Fruit fly (Drosophila melanogaster) whole organism, embryonic: Measurements from ENCODE around the gene Sfxn2.
A peak's percentile ranks its signal among the peaks of the same experiment; 100 is the strongest.

Source experiments
- Asciz ChIP-seq: fragments of 200-800 bp; sonication (Bioruptor generic); optimal IDR thresholded peaks from 2 replicates; lab custom pipeline; 2017; ENCODE audit warnings: missing biosample characterization, mild to moderate bottlenecking, missing genetic modification characterization, missing genetic modification reagents
- B-H2 ChIP-seq: fragments of 200-800 bp; sonication (Bioruptor generic); optimal IDR thresholded peaks from 2 replicates; lab custom pipeline; 2018; ENCODE audit warnings: missing biosample characterization, mild to moderate bottlenecking, missing genetic modification characterization
- Blimp-1 ChIP-seq: fragments of 200-800 bp; sonication (Bioruptor generic); optimal IDR thresholded peaks from 3 replicates; lab custom pipeline; 2018; ENCODE audit warnings: missing biosample characterization, missing genetic modification characterization, mild to moderate bottlenecking, moderate library complexity, missing genetic modification reagents
- CG11456 ChIP-seq: fragments of 200-800 bp; sonication (Bioruptor generic); IDR thresholded peaks from 3 replicates; pipeline ENCODE4 v1.3.6; 2022; ENCODE audit warnings: missing biosample characterization, missing genetic modification characterization
- CG12769 ChIP-seq: fragments of 200-800 bp; sonication (Bioruptor generic); optimal IDR thresholded peaks from 2 replicates; lab custom pipeline; 2019; ENCODE audit warnings: missing biosample characterization, mild to moderate bottlenecking, missing genetic modification characterization, moderate library complexity
- CG13775 ChIP-seq: fragments of 200-800 bp; sonication (Bioruptor generic); optimal IDR thresholded peaks from 3 replicates; lab custom pipeline; 2017; ENCODE audit warnings: missing biosample characterization, mild to moderate bottlenecking, missing genetic modification characterization
- CG15514 ChIP-seq: fragments of 200-800 bp; sonication (Bioruptor generic); optimal IDR thresholded peaks from 3 replicates; lab custom pipeline; 2017; ENCODE audit warnings: missing biosample characterization, missing genetic modification characterization, mild to moderate bottlenecking, moderate library complexity, missing genetic modification reagents
- CG15601 ChIP-seq: fragments of 200-800 bp; sonication (Bioruptor generic); optimal IDR thresholded peaks from 3 replicates; lab custom pipeline; 2019; ENCODE audit warnings: missing biosample characterization, mild to moderate bottlenecking, missing genetic modification characterization, moderate library complexity
- CG15696 ChIP-seq: fragments of 200-800 bp; sonication (Bioruptor generic); optimal IDR thresholded peaks from 2 replicates; lab custom pipeline; 2019; ENCODE audit warnings: missing biosample characterization, mild to moderate bottlenecking, missing genetic modification characterization, moderate library complexity
- CG1602 ChIP-seq: fragments of 200-800 bp; sonication (Bioruptor generic); optimal IDR thresholded peaks from 3 replicates; lab custom pipeline; 2016; ENCODE audit warnings: missing biosample characterization, missing genetic modification characterization
- CG18262 ChIP-seq: fragments of 200-800 bp; optimal IDR thresholded peaks from 3 replicates; lab custom pipeline; 2019; ENCODE audit warnings: missing biosample characterization, mild to moderate bottlenecking, missing genetic modification characterization, moderate library complexity
- CG2712 ChIP-seq: fragments of 200-800 bp; optimal IDR thresholded peaks from 3 replicates; lab custom pipeline; 2019; ENCODE audit warnings: missing biosample characterization, mild to moderate bottlenecking, missing genetic modification characterization, moderate library complexity
- CG3065 ChIP-seq: fragments of 200-800 bp; sonication (Bioruptor generic); optimal IDR thresholded peaks from 2 replicates; lab custom pipeline; 2016; ENCODE audit warnings: missing biosample characterization, missing genetic modification characterization
- CG33557 ChIP-seq: fragments of 200-800 bp; sonication (Bioruptor generic); optimal IDR thresholded peaks from 2 replicates; lab custom pipeline; 2019; ENCODE audit warnings: missing biosample characterization, mild to moderate bottlenecking, missing genetic modification characterization, moderate library complexity
- CG4360 ChIP-seq: fragments of 200-800 bp; sonication (Bioruptor generic); IDR thresholded peaks from 2 replicates; pipeline ENCODE4 v1.3.6; 2022; ENCODE audit warnings: missing biosample characterization, missing genetic modification characterization
- CG7745 ChIP-seq: fragments of 200-800 bp; sonication (Bioruptor generic); optimal IDR thresholded peaks from 2 replicates; lab custom pipeline; 2018; ENCODE audit warnings: missing biosample characterization, mild to moderate bottlenecking, missing genetic modification characterization, moderate library complexity
- CG8290 ChIP-seq, 3 experiments: fragments of 200-800 bp; sonication (Bioruptor generic); optimal IDR thresholded peaks; 2 replicates each; lab custom pipeline; 2016 to 2019; ENCODE audit warnings: missing biosample characterization in 3 of 3, missing genetic modification characterization in 3 of 3, mild to moderate bottlenecking in 2 of 3, moderate library complexity in 1 of 3
- CG8765 ChIP-seq: fragments of 200-800 bp; sonication (Bioruptor generic); IDR thresholded peaks from 2 replicates; pipeline ENCODE4 v1.3.6; 2022; ENCODE audit warnings: missing biosample characterization, missing genetic modification characterization
- CG8924 ChIP-seq: fragments of 200-800 bp; optimal IDR thresholded peaks from 3 replicates; lab custom pipeline; 2019; ENCODE audit warnings: missing biosample characterization, mild to moderate bottlenecking, missing genetic modification characterization, moderate library complexity
- CG9215 ChIP-seq: fragments of 200-800 bp; sonication (Bioruptor generic); IDR thresholded peaks from 2 replicates; pipeline ENCODE4 v1.3.6; 2022; ENCODE audit warnings: missing biosample characterization, missing genetic modification characterization
- CG9727 ChIP-seq: fragments of 200-800 bp; sonication (Bioruptor generic); optimal IDR thresholded peaks from 3 replicates; lab custom pipeline; 2017; ENCODE audit warnings: missing biosample characterization, mild to moderate bottlenecking, missing genetic modification characterization
- CTCF ChIP-seq: fragments of 200-800 bp; sonication (Bioruptor generic); optimal IDR thresholded peaks from 2 replicates; lab custom pipeline; 2017; ENCODE audit warnings: missing biosample characterization, mild to moderate bottlenecking, missing genetic modification characterization, moderate library complexity
- Chrac-16 ChIP-seq: fragments of 200-800 bp; sonication (Bioruptor generic); optimal IDR thresholded peaks from 3 replicates; lab custom pipeline; 2016; ENCODE audit warnings: missing biosample characterization, missing genetic modification characterization
- HLHmδ ChIP-seq: fragments of 200-800 bp; sonication (Bioruptor generic); optimal IDR thresholded peaks from 2 replicates; lab custom pipeline; 2018; ENCODE audit warnings: missing biosample characterization, mild to moderate bottlenecking, missing genetic modification characterization, moderate library complexity
- Kr ChIP-seq: fragments of 200-800 bp; sonication (Bioruptor generic); optimal IDR thresholded peaks from 2 replicates; lab custom pipeline; 2017; ENCODE audit warnings: missing biosample characterization, mild to moderate bottlenecking, missing genetic modification characterization
- Med ChIP-seq: fragments of 200-800 bp; sonication (Bioruptor generic); peaks from one replicate; lab custom pipeline; 2016; ENCODE audit warnings: missing biosample characterization, missing genetic modification characterization, mild to moderate bottlenecking, inconsistent platforms, moderate library complexity
- YL-1 ChIP-seq: fragments of 200-800 bp; sonication (Bioruptor generic); optimal IDR thresholded peaks from 3 replicates; lab custom pipeline; 2017; ENCODE audit warnings: missing biosample characterization, mild to moderate bottlenecking, missing genetic modification characterization
- ac ChIP-seq: fragments of 200-800 bp; sonication (Bioruptor generic); optimal IDR thresholded peaks from 3 replicates; lab custom pipeline; 2017; ENCODE audit warnings: missing biosample characterization, mild to moderate bottlenecking, missing genetic modification characterization
- bsh ChIP-seq, 2 experiments: fragments of 200-800 bp; sonication (Bioruptor generic); optimal IDR thresholded peaks; 2 replicates each; lab custom pipeline; 2017 to 2018; ENCODE audit warnings: mild to moderate bottlenecking in 2 of 2, missing biosample characterization in 2 of 2, missing genetic modification characterization in 2 of 2, moderate library complexity in 1 of 2
- caup ChIP-seq: fragments of 200-800 bp; sonication (Bioruptor generic); optimal IDR thresholded peaks from 3 replicates; lab custom pipeline; 2017; ENCODE audit warnings: missing biosample characterization, mild to moderate bottlenecking, missing genetic modification characterization, moderate library complexity; ENCODE audit not compliant: severe bottlenecking
- dmrt11E ChIP-seq: fragments of 200-800 bp; sonication (Bioruptor generic); optimal IDR thresholded peaks from 3 replicates; lab custom pipeline; 2018; ENCODE audit warnings: missing biosample characterization, mild to moderate bottlenecking, missing genetic modification characterization, moderate library complexity
- exex ChIP-seq: fragments of 200-800 bp; sonication (Bioruptor generic); optimal IDR thresholded peaks from 4 replicates; lab custom pipeline; 2018; ENCODE audit warnings: missing biosample characterization, mild to moderate bottlenecking, missing genetic modification characterization, moderate library complexity
- fd102C ChIP-seq: fragments of 200-800 bp; sonication (Bioruptor generic); optimal IDR thresholded peaks from 2 replicates; lab custom pipeline; 2018; ENCODE audit warnings: missing biosample characterization, mild to moderate bottlenecking, missing genetic modification characterization, moderate library complexity
- hkb ChIP-seq, 2 experiments: fragments of 200-800 bp in 1 of 2; fragments of >200 bp in 1 of 2; sonication (Bioruptor generic) in 1 of 2; IDR thresholded peaks in 1 of 2; optimal IDR thresholded peaks in 1 of 2; 2 replicates each; pipeline versions ENCODE4 v1.3.6 to Lab custom; 2017 to 2022; ENCODE audit warnings: missing biosample characterization in 1 of 2, missing genetic modification characterization in 1 of 2
- jigr1 ChIP-seq: fragments of 200-800 bp; sonication (Bioruptor generic); IDR thresholded peaks from 3 replicates; pipeline ENCODE4 v1.3.6; 2022; ENCODE audit warnings: missing biosample characterization, missing genetic modification characterization
- jumu ChIP-seq: fragments of 200-800 bp; sonication (Bioruptor generic); optimal IDR thresholded peaks from 3 replicates; lab custom pipeline; 2016; ENCODE audit warnings: missing biosample characterization, missing genetic modification characterization
- kay ChIP-seq: fragments of 200-800 bp; sonication (Bioruptor generic); optimal IDR thresholded peaks from 2 replicates; lab custom pipeline; 2016; ENCODE audit warnings: missing biosample characterization, missing genetic modification characterization
- pita ChIP-seq: fragments of 200-800 bp; sonication (Bioruptor generic); optimal IDR thresholded peaks from 2 replicates; lab custom pipeline; 2017; ENCODE audit warnings: missing biosample characterization, mild to moderate bottlenecking, missing genetic modification characterization
- sens ChIP-seq: fragments of 200-800 bp; sonication (Bioruptor generic); peaks from one replicate; lab custom pipeline; 2016; ENCODE audit warnings: missing biosample characterization, missing genetic modification characterization
- slbo ChIP-seq: fragments of 200-800 bp; sonication (Bioruptor generic); IDR thresholded peaks from 2 replicates; pipeline ENCODE4 v1.3.6; 2022; ENCODE audit warnings: missing biosample characterization, missing genetic modification characterization
- sob ChIP-seq: fragments of 200-800 bp; sonication (Bioruptor generic); IDR thresholded peaks from 2 replicates; pipeline ENCODE4 v1.3.6; 2022; ENCODE audit warnings: missing biosample characterization, missing genetic modification characterization
- stwl ChIP-seq: fragments of 200-800 bp; sonication (Bioruptor generic); optimal IDR thresholded peaks from 3 replicates; lab custom pipeline; 2018; ENCODE audit warnings: missing biosample characterization, mild to moderate bottlenecking, missing genetic modification characterization, moderate library complexity
- tup ChIP-seq: fragments of 200-800 bp; sonication (Bioruptor generic); optimal IDR thresholded peaks from 2 replicates; lab custom pipeline; 2016; ENCODE audit warnings: missing biosample characterization, mild to moderate bottlenecking, missing genetic modification characterization, moderate library complexity
- unpg ChIP-seq: fragments of 200-800 bp; sonication (Bioruptor generic); optimal IDR thresholded peaks from 3 replicates; lab custom pipeline; 2018; ENCODE audit warnings: missing biosample characterization, mild to moderate bottlenecking, missing genetic modification characterization, moderate library complexity
- usp ChIP-seq: fragments of >200 bp; optimal IDR thresholded peaks from 2 replicates; lab custom pipeline; 2017; ENCODE audit warnings: missing biosample characterization, missing genetic modification characterization
- wdn ChIP-seq: fragments of 200-800 bp; sonication (Bioruptor generic); IDR thresholded peaks from 2 replicates; pipeline ENCODE4 v1.3.6; 2022; ENCODE audit warnings: missing biosample characterization, missing genetic modification characterization
- wek ChIP-seq: fragments of 200-800 bp; sonication (Bioruptor generic); optimal IDR thresholded peaks from 3 replicates; lab custom pipeline; 2018; ENCODE audit warnings: missing biosample characterization, mild to moderate bottlenecking, missing genetic modification characterization, moderate library complexity
- zen ChIP-seq: fragments of 200-800 bp; sonication (Bioruptor generic); optimal IDR thresholded peaks from 3 replicates; lab custom pipeline; 2018; ENCODE audit warnings: missing biosample characterization, mild to moderate bottlenecking, missing genetic modification characterization, moderate library complexity

Gene Sfxn2

dm6 chr3L:19037051-19037450 is 25.9 kb upstream of the Sfxn2 start:
- TF ChIP-seq bsh (GFP tag; optimal IDR thresholded peaks at IDR 0.05; lab: Kevin White, UChicago) (peak in 1 of 2 experiments; percentile 11), CG2712 (tag; lab: Kevin White, UChicago) (peak; percentile 6), stwl (tag; lab: Kevin White, UChicago) (no peak), CG4360 (GFP tag; lab: Robert Waterston, UW) (peak; percentile 40; the same call in 1 of the 2 replicates), CG33557 (GFP tag; lab: Kevin White, UChicago) (peak; percentile 54), CG7745 (tag; lab: Kevin White, UChicago) (peak; percentile 42), Chrac-16 (GFP tag; lab: Kevin White, UChicago) (no peak), fd102C (GFP tag; lab: Kevin White, UChicago) (no peak), CG15696 (tag; lab: Kevin White, UChicago) (peak; percentile 12), jumu (GFP tag; lab: Kevin White, UChicago) (no peak), Med (peak; percentile 15), CG9727 (GFP tag; lab: Kevin White, UChicago) (peak; percentile 3), CG18262 (tag; lab: Kevin White, UChicago) (peak; percentile 7), CG15601 (tag; lab: Kevin White, UChicago) (peak; percentile 9), sens (GFP tag; lab: Kevin White, UChicago) (peak; percentile 50), Asciz (GFP tag; lab: Kevin White, UChicago) (no peak), usp (GFP tag; lab: Kevin White, UChicago) (no peak), dmrt11E (tag; lab: Kevin White, UChicago) (peak; percentile 12), hkb (optimal IDR thresholded peaks at IDR 0.05; lab: Kevin White, UChicago) (no peak), hkb (GFP tag; IDR thresholded peaks at IDR 0.05; lab: Robert Waterston, UW) (0 out of 2 replicates have a peak, but pooled peaks have one; percentile 22)
- TF ChIP-seq, all 482 proteins: peak for 13

DNA sequence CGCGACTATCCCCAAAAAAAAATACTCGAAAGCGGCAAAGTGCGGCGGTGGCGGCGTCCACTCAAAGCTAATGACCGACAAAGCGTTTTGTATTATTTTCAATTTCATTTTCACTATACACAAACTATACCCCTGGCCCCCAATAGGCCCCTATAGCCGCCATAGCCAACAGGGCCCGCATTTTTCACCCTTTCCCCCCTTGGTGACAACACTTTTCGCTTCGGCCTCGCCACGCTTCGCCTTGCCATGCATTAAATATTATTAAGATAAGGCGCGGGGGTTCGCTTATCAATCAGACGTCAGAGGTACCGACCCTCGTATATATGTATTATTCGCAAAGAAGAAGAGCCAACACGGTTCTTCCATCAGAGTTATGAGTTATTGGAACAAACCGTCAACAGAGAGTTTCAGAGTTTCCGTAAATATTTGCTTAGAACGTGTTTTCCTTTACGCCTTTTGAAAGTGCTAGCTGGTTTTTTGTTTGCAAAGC is 22.8 kb upstream of the Sfxn2 start:
- TF ChIP-seq ac (GFP tag; lab: Kevin White, UChicago): peak; percentile 52
- peak; percentile 92 for TF ChIP-seq exex (tag; lab: Kevin White, UChicago)
- 0 out of 2 replicates have a peak, but pooled peaks have one; percentile 18 for TF ChIP-seq slbo
- TF ChIP-seq CG8924 (tag; lab: Kevin White, UChicago): no peak
- TF ChIP-seq zen (tag; lab: Kevin White, UChicago): no peak
- no peak for TF ChIP-seq jigr1 (GFP tag; lab: Robert Waterston, UW)
- TF ChIP-seq CG9215 (GFP tag; lab: Robert Waterston, UW): no peak
- TF ChIP-seq unpg (GFP tag; lab: Kevin White, UChicago): peak; percentile 33
- peak; percentile 51 for TF ChIP-seq caup (GFP tag; lab: Kevin White, UChicago)
- TF ChIP-seq CG8290 (GFP tag; optimal IDR thresholded peaks at IDR 0.05; lab: Kevin White, UChicago): no peak
- TF ChIP-seq CG8290 (tag; optimal IDR thresholded peaks at IDR 0.05; lab: Kevin White, UChicago): peak in 1 of 2 experiments; percentile 52
- peak; percentile 81 for TF ChIP-seq Kr (GFP tag; lab: Kevin White, UChicago)
- TF ChIP-seq CG15514 (GFP tag; lab: Kevin White, UChicago): peak; percentile 18
- no peak for TF ChIP-seq CG3065 (GFP tag; lab: Kevin White, UChicago)
- peak; percentile 7 for TF ChIP-seq kay (GFP tag; lab: Kevin White, UChicago)
- TF ChIP-seq wek (GFP tag; lab: Kevin White, UChicago): peak; percentile 30
- TF ChIP-seq HLHmδ: no peak
- TF ChIP-seq CG8765 (GFP tag; lab: Robert Waterston, UW): no peak
- 0 out of 3 replicates have a peak, but pooled peaks have one; percentile 41 for TF ChIP-seq CG11456
- peak; percentile 67 for TF ChIP-seq Med
- TF ChIP-seq CTCF (GFP tag; lab: Kevin White, UChicago): no peak
- TF ChIP-seq CG12769: peak; percentile 72
- peak; percentile 53; the same call in 1 of the 2 replicates for TF ChIP-seq sob (GFP tag; lab: Robert Waterston, UW)
- peak; percentile 72 for TF ChIP-seq Blimp-1 (GFP tag; lab: Kevin White, UChicago)
- TF ChIP-seq wdn: no peak
- no peak for TF ChIP-seq pita (GFP tag; lab: Kevin White, UChicago)
- TF ChIP-seq CG1602: no peak
- peak; percentile 13 for TF ChIP-seq YL-1 (GFP tag; lab: Kevin White, UChicago)
- TF ChIP-seq tup (GFP tag; lab: Kevin White, UChicago): peak; percentile 37
- TF ChIP-seq B-H2 (GFP tag; lab: Kevin White, UChicago): peak; percentile 9
- TF ChIP-seq CG13775 (GFP tag; lab: Kevin White, UChicago): no peak
